Fruit fly (Drosophila melanogaster) whole organism, adult: ENCODE data around the gene CG6276.

Experiments used
- CG11617 ChIP-seq: fragments of 200-800 bp; sonication (Bioruptor generic); optimal IDR thresholded peaks from 2 replicates; lab custom pipeline; 2017; ENCODE audit warnings: mild to moderate bottlenecking, missing biosample characterization, missing genetic modification reagents, missing genetic modification characterization
- CG12768 ChIP-seq: fragments of 200-800 bp; sonication (Bioruptor generic); optimal IDR thresholded peaks from 2 replicates; lab custom pipeline; 2017; ENCODE audit warnings: missing biosample characterization, missing genetic modification characterization, mild to moderate bottlenecking, moderate library complexity, missing genetic modification reagents
- CG14711 ChIP-seq: fragments of 200-800 bp; sonication (Bioruptor generic); optimal IDR thresholded peaks from 2 replicates; lab custom pipeline; 2018; ENCODE audit warnings: missing biosample characterization, mild to moderate bottlenecking, missing genetic modification characterization, moderate library complexity
- CG1620 ChIP-seq: fragments of 200-800 bp; sonication (Bioruptor generic); optimal IDR thresholded peaks from 2 replicates; lab custom pipeline; 2016; ENCODE audit warnings: missing biosample characterization, missing genetic modification characterization
- CG33017 ChIP-seq: fragments of 200-800 bp; sonication (Bioruptor generic); optimal IDR thresholded peaks from 2 replicates; lab custom pipeline; 2018; ENCODE audit warnings: missing biosample characterization, mild to moderate bottlenecking, missing genetic modification characterization, moderate library complexity
- CG5204 ChIP-seq: fragments of 200-800 bp; sonication (Bioruptor generic); optimal IDR thresholded peaks from 2 replicates; lab custom pipeline; 2016; ENCODE audit warnings: missing biosample characterization, missing genetic modification characterization
- CG7045 ChIP-seq: fragments of 200-800 bp; sonication (Bioruptor generic); optimal IDR thresholded peaks from 2 replicates; lab custom pipeline; 2017; ENCODE audit warnings: missing biosample characterization, mild to moderate bottlenecking, missing genetic modification characterization
- CG7101 ChIP-seq: fragments of 200-800 bp; sonication (Bioruptor generic); optimal IDR thresholded peaks from 2 replicates; lab custom pipeline; 2018; ENCODE audit warnings: missing biosample characterization, mild to moderate bottlenecking, missing genetic modification characterization, moderate library complexity
- Clk ChIP-seq: fragments of 200-800 bp; sonication (Bioruptor generic); optimal IDR thresholded peaks from 2 replicates; lab custom pipeline; 2017; ENCODE audit warnings: missing biosample characterization, missing genetic modification characterization
- Crg-1 ChIP-seq: fragments of 200-800 bp; sonication (Bioruptor generic); optimal IDR thresholded peaks from 2 replicates; lab custom pipeline; 2016; ENCODE audit warnings: missing biosample characterization, missing genetic modification characterization
- Hr96 ChIP-seq: fragments of 200-800 bp; sonication (Bioruptor generic); optimal IDR thresholded peaks from 2 replicates; lab custom pipeline; 2016; ENCODE audit warnings: missing biosample characterization, missing genetic modification characterization
- Mnt ChIP-seq: fragments of 200-800 bp; sonication (Bioruptor generic); optimal IDR thresholded peaks from 2 replicates; lab custom pipeline; 2016; ENCODE audit warnings: missing biosample characterization, mild to moderate bottlenecking, missing genetic modification characterization
- bab1 ChIP-seq: fragments of 200-800 bp; sonication (Bioruptor generic); optimal IDR thresholded peaks from 3 replicates; lab custom pipeline; 2019; ENCODE audit warnings: missing biosample characterization, mild to moderate bottlenecking, missing genetic modification characterization, moderate library complexity
- cic ChIP-seq: fragments of 200-800 bp; sonication (Bioruptor generic); optimal IDR thresholded peaks from 2 replicates; lab custom pipeline; 2017; ENCODE audit warnings: missing biosample characterization, mild to moderate bottlenecking, missing genetic modification characterization, moderate library complexity
- cnc ChIP-seq, 2 experiments: fragments of >200 bp; optimal IDR thresholded peaks; 2 replicates each; lab custom pipeline; 2017
- kay ChIP-seq: fragments of 200-800 bp; sonication (Bioruptor generic); peaks from one replicate; lab custom pipeline; 2016; ENCODE audit warnings: missing biosample characterization, missing genetic modification characterization, borderline replicate concordance
- ovo ChIP-seq: fragments of 200-800 bp; sonication (Bioruptor generic); optimal IDR thresholded peaks from 2 replicates; lab custom pipeline; 2016; ENCODE audit warnings: missing biosample characterization, missing genetic modification characterization
- pad ChIP-seq: fragments of 200-800 bp; sonication (Bioruptor generic); optimal IDR thresholded peaks from 3 replicates; lab custom pipeline; 2017; ENCODE audit warnings: missing biosample characterization, missing genetic modification characterization, mild to moderate bottlenecking, moderate library complexity, missing genetic modification reagents
- tj ChIP-seq: fragments of 200-800 bp; sonication (Bioruptor generic); optimal IDR thresholded peaks from 3 replicates; lab custom pipeline; 2017; ENCODE audit warnings: missing biosample characterization, mild to moderate bottlenecking, missing genetic modification characterization, moderate library complexity
- toe ChIP-seq: fragments of 200-800 bp; sonication (Bioruptor generic); optimal IDR thresholded peaks from 2 replicates; lab custom pipeline; 2016; ENCODE audit warnings: missing biosample characterization, missing genetic modification characterization

CG6276 gene

dm6 chr3R:15305246-15305645 is 14.6 kb downstream of the CG6276 start:
- TF ChIP-seq Clk (GFP tag; lab: Kevin White, UChicago): no peak
- TF ChIP-seq CG11617 (GFP tag; lab: Kevin White, UChicago): no peak
- no peak for TF ChIP-seq cic (GFP tag; lab: Kevin White, UChicago)
- TF ChIP-seq CG14711 (tag; lab: Kevin White, UChicago): no peak
- TF ChIP-seq CG33017: no peak
- TF ChIP-seq toe: no peak
- no peak for TF ChIP-seq bab1 (GFP tag; lab: Kevin White, UChicago)
- no peak for TF ChIP-seq Crg-1 (GFP tag; lab: Kevin White, UChicago)
- no peak for TF ChIP-seq CG5204 (GFP tag; lab: Kevin White, UChicago)
- TF ChIP-seq pad (GFP tag; lab: Kevin White, UChicago): no peak
- no peak for TF ChIP-seq Mnt (GFP tag; lab: Kevin White, UChicago)
- no peak for TF ChIP-seq CG7101 (tag; lab: Kevin White, UChicago)
- TF ChIP-seq cnc (optimal IDR thresholded peaks at IDR 0.05; lab: Kevin White, UChicago): no peak
- TF ChIP-seq CG7045 (GFP tag; lab: Kevin White, UChicago): no peak
- no peak for TF ChIP-seq tj (GFP tag; lab: Kevin White, UChicago)
- no peak for TF ChIP-seq CG12768
- TF ChIP-seq Hr96 (GFP tag; lab: Kevin White, UChicago): no peak
- TF ChIP-seq kay (GFP tag; lab: Kevin White, UChicago): no peak

DNA sequence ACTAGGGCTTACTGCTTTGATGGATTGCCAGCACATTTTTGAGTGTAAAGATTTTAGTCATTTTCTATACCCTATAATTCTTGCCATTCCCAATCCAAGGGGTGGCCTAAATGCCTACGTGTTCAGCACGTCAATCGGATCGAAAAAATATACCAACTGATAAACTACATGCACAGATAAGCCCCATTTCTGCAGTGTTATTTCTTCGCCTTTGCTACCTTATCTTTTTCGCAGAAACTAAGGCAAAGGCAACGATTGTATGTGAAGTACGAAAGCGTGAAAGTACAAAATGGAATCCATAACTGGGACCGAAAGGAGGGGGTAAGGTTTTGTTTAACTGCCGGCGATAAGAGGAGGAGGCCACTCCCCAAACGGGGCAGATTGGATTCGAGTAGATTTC is 22.0 kb downstream of the CG6276 start:
- TF ChIP-seq pad (GFP tag; lab: Kevin White, UChicago): peak; percentile 26
- no peak for TF ChIP-seq Hr96 (GFP tag; lab: Kevin White, UChicago)
- no peak for TF ChIP-seq CG5204 (GFP tag; lab: Kevin White, UChicago)
- TF ChIP-seq cnc (optimal IDR thresholded peaks at IDR 0.05; lab: Kevin White, UChicago): no peak
- no peak for TF ChIP-seq Crg-1 (GFP tag; lab: Kevin White, UChicago)
- TF ChIP-seq Mnt (GFP tag; lab: Kevin White, UChicago): peak; percentile 45
- TF ChIP-seq toe: no peak
- TF ChIP-seq bab1 (GFP tag; lab: Kevin White, UChicago): no peak
- TF ChIP-seq Clk (GFP tag; lab: Kevin White, UChicago): no peak
- peak; percentile 95 for TF ChIP-seq kay (GFP tag; lab: Kevin White, UChicago)
- TF ChIP-seq cic (GFP tag; lab: Kevin White, UChicago): peak; percentile 50
- peak; percentile 36 for TF ChIP-seq CG12768
- TF ChIP-seq CG7045 (GFP tag; lab: Kevin White, UChicago): no peak

DNA sequence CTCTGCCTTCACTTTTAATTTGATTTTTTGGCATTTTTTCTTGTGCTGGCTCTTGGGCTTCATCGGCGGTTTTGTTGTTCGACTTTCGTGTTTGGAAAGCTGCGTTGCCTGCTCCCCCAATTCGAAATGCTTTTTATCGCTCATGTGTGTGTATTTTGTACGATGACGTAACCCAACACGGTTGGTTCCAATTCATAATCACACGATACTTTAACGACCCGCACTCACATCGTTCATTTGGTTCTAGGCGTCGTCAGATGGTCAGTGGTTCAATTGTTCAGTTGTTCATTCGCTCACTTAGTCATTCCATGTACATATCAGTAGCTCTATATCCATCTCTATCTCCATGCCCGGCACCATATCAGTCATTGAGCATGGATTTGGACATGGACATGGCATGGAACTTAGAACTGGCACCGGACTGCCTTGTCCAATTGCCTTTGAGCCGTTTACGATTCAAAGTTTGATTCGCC is 26.0 kb downstream of the CG6276 start:
- TF ChIP-seq bab1 (GFP tag; lab: Kevin White, UChicago) (no peak), Hr96 (GFP tag; lab: Kevin White, UChicago) (no peak), cic (GFP tag; lab: Kevin White, UChicago) (no peak), toe (no peak), tj (GFP tag; lab: Kevin White, UChicago) (no peak), ovo (no peak), CG1620 (no peak)

DNA sequence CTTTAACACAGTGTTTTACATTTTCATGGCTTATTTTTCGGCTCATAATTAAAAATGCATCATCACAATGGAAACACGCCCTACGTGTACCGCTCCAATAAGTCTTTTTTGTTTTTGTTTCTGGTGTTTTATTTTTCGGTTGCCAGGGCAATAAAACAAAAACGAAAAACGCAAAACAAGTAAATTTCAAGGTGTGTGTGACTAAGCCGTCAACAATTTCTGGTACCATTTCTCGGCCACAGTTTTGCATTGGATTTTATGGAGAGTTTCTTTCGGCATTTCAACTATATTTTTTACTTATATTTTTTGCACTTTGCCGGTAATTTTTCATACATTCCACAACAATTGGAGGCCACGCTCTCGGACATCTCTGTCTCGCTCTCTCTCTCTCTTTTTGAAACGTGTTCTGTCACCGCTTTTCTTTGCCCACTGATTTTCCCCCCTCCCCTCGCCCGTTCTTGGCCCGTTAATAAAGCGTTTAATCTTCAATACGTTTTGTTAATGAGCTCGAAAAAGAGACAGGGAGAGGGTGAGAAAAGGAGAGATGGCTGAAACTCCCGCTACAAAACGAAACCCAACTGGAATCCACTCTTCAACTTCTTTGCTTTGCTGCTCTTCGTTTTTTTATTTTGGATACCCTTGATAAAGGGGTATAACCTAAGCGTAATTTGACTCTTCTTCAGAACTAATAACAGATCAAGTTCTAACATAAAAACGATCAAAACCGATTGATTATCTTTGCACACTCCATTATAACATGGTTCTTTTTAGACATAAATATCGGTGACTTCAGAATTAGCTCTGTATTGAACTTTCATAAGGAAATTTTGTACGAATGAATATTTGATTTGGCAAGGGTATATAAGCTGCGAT is 26.6 kb downstream of the CG6276 start:
- TF ChIP-seq ovo (no peak), cnc (optimal IDR thresholded peaks at IDR 0.05; lab: Kevin White, UChicago) (no peak), Mnt (GFP tag; lab: Kevin White, UChicago) (no peak), pad (GFP tag; lab: Kevin White, UChicago) (peak; percentile 80), kay (GFP tag; lab: Kevin White, UChicago) (no peak), cic (GFP tag; lab: Kevin White, UChicago) (no peak), Hr96 (GFP tag; lab: Kevin White, UChicago) (no peak), toe (no peak), Clk (GFP tag; lab: Kevin White, UChicago) (no peak), CG1620 (peak; percentile 22), CG7101 (tag; lab: Kevin White, UChicago) (no peak), CG11617 (GFP tag; lab: Kevin White, UChicago) (peak; percentile 1), tj (GFP tag; lab: Kevin White, UChicago) (peak; percentile 71), CG33017 (no peak), CG14711 (tag; lab: Kevin White, UChicago) (no peak), CG5204 (GFP tag; lab: Kevin White, UChicago) (no peak), bab1 (GFP tag; lab: Kevin White, UChicago) (peak; percentile 26), Crg-1 (GFP tag; lab: Kevin White, UChicago) (no peak), CG7045 (GFP tag; lab: Kevin White, UChicago) (no peak), CG12768 (no peak)

DNA sequence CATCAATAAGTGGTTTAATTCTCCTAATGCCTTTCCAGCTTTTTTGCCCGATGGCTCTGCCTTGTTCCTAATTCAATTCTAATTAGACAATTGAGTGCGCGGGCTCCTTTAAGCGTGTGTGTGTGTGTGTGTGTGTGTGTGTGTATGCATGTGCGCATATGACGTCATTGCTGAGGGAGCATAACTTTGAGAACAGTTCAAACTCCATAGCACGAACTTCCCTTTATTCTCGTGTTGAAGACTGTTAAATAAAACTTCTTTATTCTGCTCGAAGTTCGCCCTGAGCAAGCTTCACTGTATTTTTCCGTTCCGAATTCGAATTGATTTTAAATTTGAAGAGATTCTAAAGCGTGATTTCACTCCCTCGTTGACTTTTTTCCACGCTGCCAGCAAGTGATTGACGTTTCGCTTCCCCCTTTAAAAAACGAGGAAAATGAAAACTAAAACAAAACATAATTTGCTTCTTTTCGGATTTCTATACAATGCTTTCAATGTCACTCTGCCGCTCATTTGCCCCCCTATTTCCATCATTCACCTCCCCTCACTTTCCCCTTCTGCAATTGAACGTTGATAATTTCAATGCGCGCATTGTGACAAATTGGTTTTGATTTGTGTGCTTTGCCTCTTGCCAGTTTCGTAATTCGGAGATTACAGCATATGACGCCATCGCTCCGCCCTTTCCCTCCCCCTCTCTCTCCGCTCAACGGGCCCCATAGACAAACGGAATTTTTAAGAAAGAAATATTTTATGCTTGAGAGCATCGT is 27.4 kb downstream of the CG6276 start:
- peak; percentile 81 for TF ChIP-seq pad (GFP tag; lab: Kevin White, UChicago)
- TF ChIP-seq Clk (GFP tag; lab: Kevin White, UChicago): peak; percentile 5
- no peak for TF ChIP-seq cnc (optimal IDR thresholded peaks at IDR 0.05; lab: Kevin White, UChicago)
- no peak for TF ChIP-seq cic (GFP tag; lab: Kevin White, UChicago)
- TF ChIP-seq kay (GFP tag; lab: Kevin White, UChicago): peak; percentile 35
